Fruit fly (Drosophila melanogaster): ENCODE data around the gene Epp.

DNA sequence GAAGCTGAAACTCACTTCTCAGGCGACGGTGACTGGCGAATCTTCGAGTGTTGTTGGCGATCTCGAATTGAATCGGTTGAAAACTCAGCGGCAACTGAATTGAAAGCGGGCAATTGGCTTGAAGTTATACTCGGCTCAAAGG is 44.5 kb downstream of the Epp start, which contains the start of gene CG12268:
- TF ChIP-seq psq (GFP tag; optimal IDR thresholded peaks at IDR 0.05) (no peak), lola (GFP tag; optimal IDR thresholded peaks at IDR 0.05) (no peak), Hr78 (GFP tag; optimal IDR thresholded peaks at IDR 0.05) (no peak), dmrt93B (GFP tag; optimal IDR thresholded peaks at IDR 0.05) (no peak), fru (GFP tag; optimal IDR thresholded peaks at IDR 0.05) (no peak), Dfd (GFP tag; optimal IDR thresholded peaks at IDR 0.05) (no peak), brk (GFP tag; optimal IDR thresholded peaks at IDR 0.05) (no peak), Dif (GFP tag; optimal IDR thresholded peaks at IDR 0.05; ENCODE audit: partially characterized antibody) (no peak)

Data from whole organism, wandering third instar larva.